Worm (Caenorhabditis elegans) whole organism, early embryonic: ENCODE results near the gene ufd-1.

ENCODE experiments used
- B0310.2 ChIP-seq: sonication (generic microtip); optimal IDR thresholded peaks from 2 replicates; lab custom pipeline; 2016; ENCODE audit warnings: mild to moderate bottlenecking, missing genetic modification characterization, missing compliant biosample characterization
- F13C5.2 ChIP-seq: sonication (generic microtip); optimal IDR thresholded peaks from 2 replicates; lab custom pipeline; 2017; ENCODE audit warnings: mild to moderate bottlenecking, missing genetic modification characterization, inconsistent platforms, missing compliant biosample characterization
- aly-1 ChIP-seq: sonication (generic microtip); optimal IDR thresholded peaks from 2 replicates; lab custom pipeline; 2016; ENCODE audit warnings: missing genetic modification characterization, missing compliant biosample characterization
- ama-1 ChIP-seq: fragments of 150-350 bp; optimal IDR thresholded peaks from 2 replicates; lab custom pipeline; 2014
- ceh-13 ChIP-seq: fragments of 200-800 bp; sonication (Bioruptor generic); optimal IDR thresholded peaks from 2 replicates; lab custom pipeline; 2018; ENCODE audit warnings: mild to moderate bottlenecking, missing genetic modification characterization, missing compliant biosample characterization
- ceh-36 ChIP-seq: sonication (generic microtip); optimal IDR thresholded peaks from 2 replicates; lab custom pipeline; 2016; ENCODE audit warnings: missing genetic modification characterization, inconsistent platforms, missing compliant biosample characterization
- ets-7 ChIP-seq: sonication (generic microtip); optimal IDR thresholded peaks from 2 replicates; lab custom pipeline; 2016; ENCODE audit warnings: missing genotype, missing genetic modification characterization, missing compliant biosample characterization
- flt-1 ChIP-seq: fragments of 200-800 bp; sonication (Bioruptor generic); IDR thresholded peaks from 2 replicates; pipeline ENCODE4 v1.3.6; 2022; ENCODE audit warnings: missing genetic modification characterization, missing compliant biosample characterization
- hmbx-1 ChIP-seq: sonication (generic microtip); optimal IDR thresholded peaks from 2 replicates; lab custom pipeline; 2016; ENCODE audit warnings: mild to moderate bottlenecking, missing genetic modification characterization, missing compliant biosample characterization
- hmg-4 ChIP-seq: fragments of 200-800 bp; sonication (Bioruptor generic); optimal IDR thresholded peaks from 2 replicates; lab custom pipeline; 2018; ENCODE audit warnings: mild to moderate bottlenecking, missing genetic modification characterization, missing compliant biosample characterization
- hnd-1 ChIP-seq: sonication (generic microtip); optimal IDR thresholded peaks from 2 replicates; lab custom pipeline; 2016; ENCODE audit warnings: missing genetic modification characterization, missing compliant biosample characterization
- pes-1 ChIP-seq: fragments of 200-800 bp; sonication (Bioruptor generic); IDR thresholded peaks from 2 replicates; pipeline ENCODE4 v1.3.6; 2022; ENCODE audit warnings: missing genetic modification reagents, missing genetic modification characterization, missing compliant biosample characterization
- scrt-1 ChIP-seq: fragments of 200-800 bp; sonication (Bioruptor generic); IDR thresholded peaks from 2 replicates; pipeline ENCODE4 v1.3.6; 2022; ENCODE audit warnings: missing genetic modification characterization, missing compliant biosample characterization
- sea-1 ChIP-seq: fragments of 200-800 bp; sonication (Bioruptor generic); conservative IDR thresholded peaks from 2 replicates; pipeline ENCODE4 v1.3.6; 2022; ENCODE audit warnings: missing genetic modification characterization, missing compliant biosample characterization
- tbx-11 ChIP-seq: fragments of 200-800 bp; sonication (Bioruptor generic); IDR thresholded peaks from 2 replicates; pipeline ENCODE4 v1.3.6; 2022; ENCODE audit warnings: missing genetic modification characterization, missing compliant biosample characterization
- tbx-37 ChIP-seq: fragments of 200-800 bp; sonication (Bioruptor generic); conservative IDR thresholded peaks from 2 replicates; pipeline ENCODE4 v1.3.6; 2022; ENCODE audit warnings: missing genetic modification reagents, missing genetic modification characterization, missing compliant biosample characterization
- tra-4 ChIP-seq: sonication (generic microtip); optimal IDR thresholded peaks from 2 replicates; lab custom pipeline; 2017; ENCODE audit warnings: missing genetic modification characterization, missing compliant biosample characterization

The ufd-1 gene

DNA sequence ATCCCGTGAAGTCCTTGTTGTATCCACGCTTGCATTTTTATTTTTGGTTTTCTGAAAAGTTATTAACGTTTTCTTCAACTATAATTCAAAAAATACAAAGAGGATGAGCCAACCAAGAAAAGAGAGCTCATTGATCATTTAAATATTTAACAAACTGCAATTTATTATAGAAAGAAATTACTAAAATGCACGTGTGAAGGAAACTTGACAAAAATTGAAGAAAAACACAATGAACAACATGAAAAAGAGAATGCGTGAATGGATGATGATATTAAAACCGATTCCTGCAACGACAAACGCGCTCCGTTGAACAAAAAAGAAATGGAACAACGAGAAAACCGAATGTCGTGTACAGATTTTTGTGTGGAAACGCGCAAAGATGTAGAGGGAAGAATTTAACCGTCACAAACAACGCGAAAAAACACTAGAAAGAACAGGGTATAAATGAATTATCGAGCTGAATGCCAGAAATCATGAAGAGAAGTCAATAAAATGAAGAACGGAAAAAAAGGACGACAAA lies at the start of gene ufd-1:
Gene ufd-1, minus strand, starts transcription at position 51 of the 520 bp plus-strand sequence.
- TF ChIP-seq tbx-11 (GFP tag; lab: Robert Waterston, UW) (no peak), B0310.2 (tag; lab: Kevin White, UChicago) (no peak), sea-1 (GFP tag; lab: Robert Waterston, UW) (no peak), hnd-1 (tag; lab: Kevin White, UChicago) (no peak), ceh-13 (GFP tag; lab: Kevin White, UChicago) (no peak), ama-1 (lab: Kevin White, UChicago) (no peak), ceh-36 (tag; lab: Kevin White, UChicago) (no peak), F13C5.2 (tag; lab: Kevin White, UChicago) (no peak), hmbx-1 (tag; lab: Kevin White, UChicago) (no peak), tbx-37 (no peak), pes-1 (GFP tag; lab: Robert Waterston, UW) (no peak), flt-1 (GFP tag; lab: Robert Waterston, UW) (no peak), tra-4 (tag; lab: Kevin White, UChicago) (no peak), ets-7 (tag; lab: Kevin White, UChicago) (no peak), scrt-1 (no peak), aly-1 (tag; lab: Kevin White, UChicago) (no peak)

- no peak for TF ChIP-seq tbx-11 (GFP tag; lab: Robert Waterston, UW)
- TF ChIP-seq B0310.2 (tag; lab: Kevin White, UChicago) = no peak
- TF ChIP-seq hmbx-1 (tag; lab: Kevin White, UChicago) = no peak
- no peak for TF ChIP-seq pes-1 (GFP tag; lab: Robert Waterston, UW)
- TF ChIP-seq sea-1 (GFP tag; lab: Robert Waterston, UW) = no peak
- no peak for TF ChIP-seq ama-1 (lab: Kevin White, UChicago)
- TF ChIP-seq tra-4 (tag; lab: Kevin White, UChicago) = no peak
- no peak for TF ChIP-seq hmg-4 (GFP tag; lab: Kevin White, UChicago)
- no peak for TF ChIP-seq ceh-13 (GFP tag; lab: Kevin White, UChicago)
- no peak for TF ChIP-seq aly-1 (tag; lab: Kevin White, UChicago)
- no peak for TF ChIP-seq ceh-36 (tag; lab: Kevin White, UChicago)
- no peak for TF ChIP-seq ets-7 (tag; lab: Kevin White, UChicago)
- no peak for TF ChIP-seq F13C5.2 (tag; lab: Kevin White, UChicago)
- no peak for TF ChIP-seq hnd-1 (tag; lab: Kevin White, UChicago)
- TF ChIP-seq scrt-1 = no peak
- no peak for TF ChIP-seq tbx-37
- TF ChIP-seq flt-1 (GFP tag; lab: Robert Waterston, UW) = no peak
These were observed 49.1 kb upstream of the ufd-1 start, which contains the start of gene thn-1 for ce11 chrIV:12379784-12380183. TSS of gene thn-1 (plus strand) at chrIV:12380084.

DNA sequence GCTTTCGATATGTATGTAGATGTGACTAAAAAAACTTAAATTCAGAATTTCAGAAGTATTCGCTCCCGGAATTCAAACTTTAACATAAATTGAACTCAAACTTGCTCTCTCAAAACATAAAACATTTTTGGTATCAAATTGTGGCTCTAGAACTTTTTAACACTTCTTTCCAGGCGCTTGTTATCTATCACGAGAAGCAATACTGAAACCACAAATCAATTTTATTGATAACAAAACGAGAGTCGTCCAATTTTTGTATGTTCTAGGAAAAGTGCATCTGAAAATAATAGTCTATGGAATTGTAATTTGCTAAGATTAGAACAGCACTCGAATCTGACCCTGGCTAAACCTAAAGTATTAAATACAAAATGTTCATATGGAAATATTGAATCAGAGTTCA lies 48.2 kb upstream of the ufd-1 start:
- TF ChIP-seq tbx-11 (GFP tag; lab: Robert Waterston, UW) (no peak), ceh-36 (tag; lab: Kevin White, UChicago) (no peak), ets-7 (tag; lab: Kevin White, UChicago) (no peak), pes-1 (GFP tag; lab: Robert Waterston, UW) (no peak), flt-1 (GFP tag; lab: Robert Waterston, UW) (no peak), hmbx-1 (tag; lab: Kevin White, UChicago) (no peak), aly-1 (tag; lab: Kevin White, UChicago) (no peak), F13C5.2 (tag; lab: Kevin White, UChicago) (no peak), scrt-1 (no peak), tra-4 (tag; lab: Kevin White, UChicago) (no peak), hmg-4 (GFP tag; lab: Kevin White, UChicago) (no peak), tbx-37 (no peak), ceh-13 (GFP tag; lab: Kevin White, UChicago) (no peak), B0310.2 (tag; lab: Kevin White, UChicago) (no peak), sea-1 (GFP tag; lab: Robert Waterston, UW) (no peak), hnd-1 (tag; lab: Kevin White, UChicago) (no peak), ama-1 (lab: Kevin White, UChicago) (no peak)

- no peak for TF ChIP-seq hmbx-1 (tag; lab: Kevin White, UChicago)
- no peak for TF ChIP-seq pes-1 (GFP tag; lab: Robert Waterston, UW)
- no peak for TF ChIP-seq ceh-36 (tag; lab: Kevin White, UChicago)
- no peak for TF ChIP-seq aly-1 (tag; lab: Kevin White, UChicago)
- no peak for TF ChIP-seq hnd-1 (tag; lab: Kevin White, UChicago)
- no peak for TF ChIP-seq ceh-13 (GFP tag; lab: Kevin White, UChicago)
These were observed 45.3 kb upstream of the ufd-1 start, which contains the start of gene atz-1 for ce11 chrIV:12376021-12376420. TSS of gene atz-1 (minus strand) at chrIV:12376121.

DNA sequence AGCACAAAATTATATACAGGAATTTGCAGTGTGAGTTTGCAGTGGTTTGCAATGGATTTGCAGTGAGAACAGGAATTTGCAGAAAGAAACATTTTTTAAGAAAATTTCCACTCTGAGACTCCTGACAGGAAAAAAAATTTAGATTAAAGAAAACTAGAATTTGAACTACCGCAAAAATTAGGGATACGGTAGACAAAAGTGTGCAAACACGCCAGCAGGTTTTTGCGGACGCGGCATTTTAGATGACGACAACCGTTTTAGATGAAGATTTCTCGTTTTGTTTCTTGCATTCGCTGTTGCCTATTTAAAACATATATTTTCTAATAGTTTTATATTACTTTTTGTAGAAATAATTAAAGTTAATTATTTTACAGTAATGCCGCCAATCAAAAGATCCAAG lies 41.2 kb upstream of the ufd-1 start, which contains the start of gene wdr-46:
Gene wdr-46, plus strand, starts transcription at position 375 of the 400 bp plus-strand sequence.
- TF ChIP-seq hmg-4 (GFP tag; lab: Kevin White, UChicago) = no peak
- TF ChIP-seq ceh-36 (tag; lab: Kevin White, UChicago) = peak; percentile 28
- TF ChIP-seq F13C5.2 (tag; lab: Kevin White, UChicago) = peak; percentile 37
- TF ChIP-seq ama-1 (lab: Kevin White, UChicago) = peak; percentile 67
- no peak for TF ChIP-seq tbx-37
- no peak for TF ChIP-seq tbx-11 (GFP tag; lab: Robert Waterston, UW)
- TF ChIP-seq flt-1 (GFP tag; lab: Robert Waterston, UW) = peak; percentile 41; the same call in 1 of the 2 replicates
- TF ChIP-seq ceh-13 (GFP tag; lab: Kevin White, UChicago) = no peak
- TF ChIP-seq scrt-1 = no peak
- no peak for TF ChIP-seq pes-1 (GFP tag; lab: Robert Waterston, UW)

- TF ChIP-seq F13C5.2 (tag; lab: Kevin White, UChicago) (no peak), pes-1 (GFP tag; lab: Robert Waterston, UW) (no peak), flt-1 (GFP tag; lab: Robert Waterston, UW) (no peak), sea-1 (GFP tag; lab: Robert Waterston, UW) (no peak), tbx-11 (GFP tag; lab: Robert Waterston, UW) (no peak), tra-4 (tag; lab: Kevin White, UChicago) (no peak), tbx-37 (no peak), ama-1 (lab: Kevin White, UChicago) (no peak), aly-1 (tag; lab: Kevin White, UChicago) (no peak)
These were observed 40.6 kb upstream of the ufd-1 start for ce11 chrIV:12371340-12371739.
